Worm (Caenorhabditis elegans) whole organism, L1 larva: Measurements from ENCODE around the gene W09G12.7.
A peak's percentile ranks its signal among the peaks of the same experiment; 100 is the strongest.

Experiments used
- C04F5.9 ChIP-seq: sonication (generic microtip); optimal IDR thresholded peaks from 2 replicates; lab custom pipeline; 2016; ENCODE audit warnings: missing genetic modification characterization, missing compliant biosample characterization
- ama-1 ChIP-seq: fragments of 150-350 bp; optimal IDR thresholded peaks from 2 replicates; lab custom pipeline; 2014
- blmp-1 ChIP-seq: fragments of 150-350 bp; optimal IDR thresholded peaks from 2 replicates; lab custom pipeline; 2014; ENCODE audit warnings: missing biosample characterization, missing genetic modification characterization
- ceh-8 ChIP-seq: fragments of 200-800 bp; sonication (Bioruptor generic); optimal IDR thresholded peaks from 2 replicates; lab custom pipeline; 2018; ENCODE audit warnings: mild to moderate bottlenecking, missing genetic modification characterization, moderate library complexity, missing compliant biosample characterization
- ceh-88 ChIP-seq: fragments of 200-800 bp; sonication (Bioruptor generic); IDR thresholded peaks from 2 replicates; pipeline ENCODE4 v1.3.6; 2022; ENCODE audit warnings: missing genetic modification characterization, missing compliant biosample characterization
- dpl-1 ChIP-seq, 3 experiments: fragments of 150-350 bp in 2 of 3; sonication (generic microtip) in 1 of 3; optimal IDR thresholded peaks; 2 replicates each; lab custom pipeline; 2014 to 2017; ENCODE audit warnings: missing biosample characterization in 3 of 3, missing genetic modification characterization in 3 of 3, missing genetic modification reagents in 3 of 3
- dsc-1 ChIP-seq: sonication (generic microtip); optimal IDR thresholded peaks from 2 replicates; lab custom pipeline; 2016; ENCODE audit warnings: mild to moderate bottlenecking, missing genetic modification characterization, missing compliant biosample characterization
- efl-1 ChIP-seq, 4 experiments: fragments of 150-350 bp; optimal IDR thresholded peaks in 3 of 4; peaks in 1 of 4; 1 replicate in 1 of 4; 2 replicates in 3 of 4; lab custom pipeline; 2014; ENCODE audit warnings: missing biosample characterization in 2 of 4, missing genetic modification characterization in 2 of 4, missing genetic modification reagents in 2 of 4
- efl-3 ChIP-seq: fragments of 200-800 bp; sonication (Bioruptor generic); optimal IDR thresholded peaks from 2 replicates; lab custom pipeline; 2018; ENCODE audit warnings: mild to moderate bottlenecking, missing genetic modification characterization, missing compliant biosample characterization
- egl-13 ChIP-seq: sonication (generic microtip); optimal IDR thresholded peaks from 2 replicates; lab custom pipeline; 2016; ENCODE audit warnings: missing genotype, missing genetic modification reagents, missing genetic modification characterization, missing compliant biosample characterization
- egl-27 ChIP-seq, 2 experiments: fragments of 150-350 bp in 1 of 2; sonication (generic microtip); optimal IDR thresholded peaks; 3 replicates each; lab custom pipeline; 2017 to 2018; ENCODE audit warnings: missing biosample characterization in 2 of 2, missing genetic modification characterization in 2 of 2, missing genetic modification reagents in 2 of 2
- elt-2 ChIP-seq: sonication (generic microtip); optimal IDR thresholded peaks from 2 replicates; lab custom pipeline; 2016; ENCODE audit warnings: missing genetic modification characterization, mild to moderate bottlenecking, inconsistent platforms, missing compliant biosample characterization, missing genetic modification reagents
- elt-3 ChIP-seq, 6 experiments: fragments of 150-350 bp in 1 of 6; sonication (generic microtip); optimal IDR thresholded peaks; 2 replicates each; lab custom pipeline; 2017 to 2018; ENCODE audit warnings: missing biosample characterization in 6 of 6, missing genetic modification characterization in 6 of 6, inconsistent platforms in 1 of 6
- ets-5 ChIP-seq: fragments of 200-800 bp; sonication (Bioruptor generic); IDR thresholded peaks from 2 replicates; pipeline ENCODE4 v1.3.6; 2022; ENCODE audit warnings: missing genetic modification characterization, missing compliant biosample characterization
- fkh-10 ChIP-seq: sonication (generic microtip); optimal IDR thresholded peaks from 2 replicates; lab custom pipeline; 2017; ENCODE audit warnings: missing biosample characterization, missing genetic modification reagents, missing genetic modification characterization
- fkh-8 ChIP-seq: sonication (generic microtip); optimal IDR thresholded peaks from 2 replicates; lab custom pipeline; 2016; ENCODE audit warnings: mild to moderate bottlenecking, missing genetic modification characterization, missing compliant biosample characterization
- hlh-17 ChIP-seq: fragments of 200-800 bp; sonication (Bioruptor generic); optimal IDR thresholded peaks from 2 replicates; lab custom pipeline; 2018; ENCODE audit warnings: missing genetic modification characterization, mild to moderate bottlenecking, missing compliant biosample characterization, moderate library complexity, borderline replicate concordance
- hlh-4 ChIP-seq: sonication (generic microtip); optimal IDR thresholded peaks from 2 replicates; lab custom pipeline; 2016; ENCODE audit warnings: mild to moderate bottlenecking, missing genetic modification characterization, missing compliant biosample characterization
- hpl-2 ChIP-seq: fragments of 150-350 bp; optimal IDR thresholded peaks from 2 replicates; lab custom pipeline; 2014; ENCODE audit warnings: missing biosample characterization, missing genetic modification reagents, missing genetic modification characterization
- irx-1 ChIP-seq: sonication (generic microtip); optimal IDR thresholded peaks from 2 replicates; lab custom pipeline; 2016; ENCODE audit warnings: missing genetic modification characterization, missing compliant biosample characterization
- lin-14 ChIP-seq: fragments of 200-800 bp; sonication (Bioruptor generic); optimal IDR thresholded peaks from 2 replicates; lab custom pipeline; 2018; ENCODE audit warnings: mild to moderate bottlenecking, missing genetic modification characterization, moderate library complexity, missing compliant biosample characterization
- lin-15B ChIP-seq: fragments of 150-350 bp; sonication (generic microtip); optimal IDR thresholded peaks from 3 replicates; lab custom pipeline; 2014; ENCODE audit warnings: missing biosample characterization, missing genetic modification characterization
- lin-35 ChIP-seq, 2 experiments: fragments of 150-350 bp; optimal IDR thresholded peaks; 2 replicates each; lab custom pipeline; 2014; ENCODE audit warnings: missing biosample characterization in 2 of 2, missing genetic modification characterization in 2 of 2, missing genetic modification reagents in 2 of 2
- mdl-1 ChIP-seq, 2 experiments: fragments of 150-350 bp; optimal IDR thresholded peaks; 2 replicates each; lab custom pipeline; 2014 to 2017; ENCODE audit warnings: missing biosample characterization in 2 of 2, missing genetic modification characterization in 2 of 2, inconsistent platforms in 1 of 2
- mef-2 ChIP-seq: fragments of 150-350 bp; optimal IDR thresholded peaks from 2 replicates; lab custom pipeline; 2014; ENCODE audit warnings: missing biosample characterization, missing genetic modification characterization
- mep-1 ChIP-seq: fragments of 150-350 bp; optimal IDR thresholded peaks from 2 replicates; lab custom pipeline; 2014; ENCODE audit warnings: missing biosample characterization, missing genetic modification characterization
- nhr-11 ChIP-seq: fragments of 150-350 bp; optimal IDR thresholded peaks from 2 replicates; lab custom pipeline; 2014; ENCODE audit warnings: missing biosample characterization, missing genetic modification characterization
- nhr-12 ChIP-seq: sonication (generic microtip); optimal IDR thresholded peaks from 2 replicates; lab custom pipeline; 2017; ENCODE audit warnings: missing biosample characterization, missing genetic modification characterization
- nhr-19 ChIP-seq: fragments of 200-800 bp; sonication (Bioruptor generic); conservative IDR thresholded peaks from 2 replicates; pipeline ENCODE4 v1.3.6; 2022; ENCODE audit warnings: missing genetic modification characterization, missing compliant biosample characterization
- nhr-20 ChIP-seq: sonication (generic microtip); optimal IDR thresholded peaks from 2 replicates; lab custom pipeline; 2016; ENCODE audit warnings: mild to moderate bottlenecking, missing genetic modification characterization, missing compliant biosample characterization
- nhr-28 ChIP-seq: fragments of 150-350 bp; optimal IDR thresholded peaks from 2 replicates; lab custom pipeline; 2014; ENCODE audit warnings: missing biosample characterization, missing genetic modification characterization
- nhr-47 ChIP-seq: sonication (generic microtip); optimal IDR thresholded peaks from 2 replicates; lab custom pipeline; 2016; ENCODE audit warnings: mild to moderate bottlenecking, missing genetic modification characterization, moderate library complexity, missing compliant biosample characterization
- nhr-71 ChIP-seq: sonication (generic microtip); optimal IDR thresholded peaks from 2 replicates; lab custom pipeline; 2016; ENCODE audit warnings: mild to moderate bottlenecking, missing genetic modification characterization, moderate library complexity, missing compliant biosample characterization
- nhr-76 ChIP-seq: sonication (generic microtip); optimal IDR thresholded peaks from 2 replicates; lab custom pipeline; 2017; ENCODE audit warnings: missing biosample characterization, missing genetic modification characterization
- nhr-77 ChIP-seq: fragments of 150-350 bp; optimal IDR thresholded peaks from 2 replicates; lab custom pipeline; 2014; ENCODE audit warnings: missing biosample characterization, missing genetic modification characterization
- nhr-84 ChIP-seq: sonication (generic microtip); optimal IDR thresholded peaks from 2 replicates; lab custom pipeline; 2017; ENCODE audit warnings: missing biosample characterization, missing genetic modification characterization
- nhr-90 ChIP-seq: sonication (generic microtip); optimal IDR thresholded peaks from 2 replicates; lab custom pipeline; 2016; ENCODE audit warnings: mild to moderate bottlenecking, missing genetic modification characterization, missing compliant biosample characterization; ENCODE audit not compliant: poor library complexity
- rnt-1 ChIP-seq: sonication (generic microtip); optimal IDR thresholded peaks from 2 replicates; lab custom pipeline; 2016; ENCODE audit warnings: mild to moderate bottlenecking, missing genetic modification characterization, moderate library complexity, missing compliant biosample characterization
- skn-1 ChIP-seq: fragments of 150-350 bp; optimal IDR thresholded peaks from 2 replicates; lab custom pipeline; 2014; ENCODE audit warnings: missing biosample characterization, missing genetic modification characterization
- snpc-4 ChIP-seq: fragments of 150-350 bp; optimal IDR thresholded peaks from 2 replicates; lab custom pipeline; 2014; ENCODE audit warnings: missing biosample characterization, missing genetic modification characterization
- snu-23 ChIP-seq: sonication (generic microtip); optimal IDR thresholded peaks from 2 replicates; lab custom pipeline; 2016; ENCODE audit warnings: missing genetic modification characterization, missing compliant biosample characterization
- sox-4 ChIP-seq: sonication (generic microtip); optimal IDR thresholded peaks from 2 replicates; lab custom pipeline; 2016; ENCODE audit warnings: missing genetic modification characterization, missing compliant biosample characterization
- tbx-2 ChIP-seq: sonication (generic microtip); optimal IDR thresholded peaks from 2 replicates; lab custom pipeline; 2016; ENCODE audit warnings: missing genetic modification characterization, missing compliant biosample characterization
- unc-130 ChIP-seq: fragments of 150-350 bp; optimal IDR thresholded peaks from 2 replicates; lab custom pipeline; 2017; ENCODE audit warnings: missing biosample characterization, missing genetic modification characterization, inconsistent platforms
- unc-62 ChIP-seq: fragments of 150-350 bp; optimal IDR thresholded peaks from 2 replicates; lab custom pipeline; 2014; ENCODE audit warnings: missing biosample characterization, missing genetic modification reagents, missing genetic modification characterization
- zip-4 ChIP-seq: fragments of 200-800 bp; sonication (Bioruptor generic); optimal IDR thresholded peaks from 2 replicates; lab custom pipeline; 2018; ENCODE audit warnings: mild to moderate bottlenecking, missing genetic modification characterization, moderate library complexity, missing compliant biosample characterization

Gene W09G12.7

ce11 chrIV:1209320-1209719, 19.6 kb upstream of the W09G12.7 start:
- no peak for TF ChIP-seq unc-62 (GFP tag; lab: Kevin White, UChicago)
- TF ChIP-seq ama-1 (lab: Kevin White, UChicago) = no peak
- TF ChIP-seq blmp-1 (tag; lab: Kevin White, UChicago) = peak; percentile 50
- TF ChIP-seq nhr-77 = no peak
- TF ChIP-seq mep-1 (tag; lab: Kevin White, UChicago) = no peak
- TF ChIP-seq hpl-2 = no peak
- no peak for TF ChIP-seq nhr-76 (tag; lab: Kevin White, UChicago)
- peak in 1 of 6 experiments; percentile 64 for TF ChIP-seq elt-3 (tag; optimal IDR thresholded peaks at IDR 0.05; lab: Kevin White, UChicago)

ce11 chrIV:1209813-1210212, 19.1 kb upstream of the W09G12.7 start:
- TF ChIP-seq dpl-1 (GFP tag; optimal IDR thresholded peaks at IDR 0.05; lab: Kevin White, UChicago) (no peak), hlh-4 (no peak), fkh-10 (GFP tag; lab: Kevin White, UChicago) (no peak), fkh-8 (no peak), C04F5.9 (tag; lab: Kevin White, UChicago) (no peak), lin-14 (GFP tag; lab: Kevin White, UChicago) (no peak), lin-15B (tag; lab: Kevin White, UChicago) (no peak), nhr-12 (no peak), efl-3 (no peak), nhr-90 (tag; lab: Kevin White, UChicago) (no peak), nhr-11 (tag; lab: Kevin White, UChicago) (no peak), mdl-1 (tag; optimal IDR thresholded peaks at IDR 0.05; lab: Kevin White, UChicago) (no peak), lin-35 (GFP tag; optimal IDR thresholded peaks at IDR 0.05; lab: Kevin White, UChicago) (no peak), rnt-1 (no peak)

DNA sequence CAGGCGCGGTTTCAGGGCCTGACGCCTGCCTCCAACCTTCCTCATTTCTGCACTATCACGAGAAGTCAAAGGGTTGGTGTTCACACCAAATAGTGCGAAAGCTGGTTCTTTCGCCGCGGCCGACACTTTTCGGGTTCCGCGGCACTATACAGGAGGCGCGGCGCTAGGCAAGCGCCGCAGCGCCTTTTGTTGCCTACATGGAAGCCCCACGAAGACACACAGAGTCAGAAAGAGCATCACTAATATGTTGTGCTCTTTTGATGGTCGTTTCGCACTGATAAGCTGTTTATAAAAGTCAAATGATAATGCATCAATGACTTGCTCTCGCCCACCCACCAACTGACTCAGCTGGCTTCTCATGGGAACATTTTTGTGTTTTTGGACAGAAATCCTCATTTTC, 17.0 kb upstream of the W09G12.7 start:
- no peak for TF ChIP-seq ceh-88 (GFP tag; lab: Robert Waterston, UW)
- TF ChIP-seq elt-2 (tag; lab: Kevin White, UChicago) = peak; percentile 42
- TF ChIP-seq sox-4 = no peak
- TF ChIP-seq lin-15B (tag; lab: Kevin White, UChicago) = no peak
- no peak for TF ChIP-seq nhr-28 (tag; lab: Kevin White, UChicago)
- no peak for TF ChIP-seq dsc-1
- TF ChIP-seq ets-5 (GFP tag; lab: Robert Waterston, UW) = no peak
- TF ChIP-seq snpc-4 (tag; lab: Kevin White, UChicago) = peak; percentile 52
- TF ChIP-seq nhr-71 = no peak
- no peak for TF ChIP-seq unc-130 (tag; lab: Kevin White, UChicago)
- no peak for TF ChIP-seq efl-1 (optimal IDR thresholded peaks at IDR 0.05; lab: Kevin White, UChicago)
- TF ChIP-seq efl-1 (GFP tag; optimal IDR thresholded peaks at IDR 0.05 in 1 of 2; lab: Kevin White, UChicago) = peak in 1 of 2 experiments; percentile 27
- TF ChIP-seq, all 84 proteins: peak for 3

ce11 chrIV:1212357-1212756, 16.5 kb upstream of the W09G12.7 start:
- TF ChIP-seq lin-35 (GFP tag; optimal IDR thresholded peaks at IDR 0.05; lab: Kevin White, UChicago) = no peak
- peak; percentile 36 for TF ChIP-seq lin-14 (GFP tag; lab: Kevin White, UChicago)
- TF ChIP-seq fkh-10 (GFP tag; lab: Kevin White, UChicago) = peak; percentile 1

DNA sequence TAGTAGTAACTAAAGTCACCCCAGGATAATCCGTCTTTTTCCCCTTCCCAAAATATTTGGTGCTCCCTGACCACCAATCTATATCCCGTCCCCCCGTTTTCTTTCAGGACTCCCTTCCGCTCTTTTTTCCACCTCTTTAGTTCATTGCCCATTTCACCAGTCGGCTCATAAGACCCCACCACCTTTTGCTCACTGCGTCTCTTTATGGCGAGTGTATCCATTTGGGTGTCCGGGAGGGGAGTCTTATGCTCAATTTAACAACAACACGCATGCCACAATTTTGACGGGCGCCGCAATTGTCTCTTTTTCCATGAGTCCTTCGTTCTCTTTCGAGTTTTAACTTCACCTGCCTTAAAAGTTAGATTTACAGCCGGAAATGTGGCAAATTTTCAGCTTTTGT, 15.7 kb upstream of the W09G12.7 start:
- TF ChIP-seq tbx-2 (peak; percentile 14), nhr-47 (tag; lab: Kevin White, UChicago) (peak; percentile 4), nhr-20 (no peak), nhr-19 (GFP tag; lab: Robert Waterston, UW) (no peak), ceh-8 (no peak), zip-4 (GFP tag; lab: Kevin White, UChicago) (no peak), hlh-17 (no peak), elt-2 (tag; lab: Kevin White, UChicago) (no peak), egl-13 (tag; lab: Kevin White, UChicago) (no peak), dsc-1 (no peak), irx-1 (tag; lab: Kevin White, UChicago) (no peak), mef-2 (no peak), nhr-84 (tag; lab: Kevin White, UChicago) (no peak), egl-27 (tag; optimal IDR thresholded peaks at IDR 0.05; lab: Kevin White, UChicago) (no peak), fkh-8 (peak; percentile 71), unc-62 (GFP tag; lab: Kevin White, UChicago) (no peak), snu-23 (GFP tag; lab: Kevin White, UChicago) (peak; percentile 15), lin-14 (GFP tag; lab: Kevin White, UChicago) (peak; percentile 82), skn-1 (tag; lab: Kevin White, UChicago) (peak; percentile 36)
